Fruit fly (Drosophila melanogaster) whole organism, embryonic: ENCODE measurements around the gene CG43759.

Source experiments
- Adf1 ChIP-seq: fragments of 200-800 bp; sonication (Bioruptor generic); IDR thresholded peaks from 2 replicates; pipeline ENCODE4 v1.3.6; 2022; ENCODE audit warnings: missing biosample characterization, missing genetic modification characterization
- BtbVII ChIP-seq: fragments of 200-800 bp; sonication (Bioruptor generic); optimal IDR thresholded peaks from 3 replicates; lab custom pipeline; 2017; ENCODE audit warnings: missing biosample characterization, mild to moderate bottlenecking, missing genetic modification characterization
- CG10979 ChIP-seq: fragments of 200-800 bp; sonication (Bioruptor generic); optimal IDR thresholded peaks from 2 replicates; lab custom pipeline; 2018; ENCODE audit warnings: missing biosample characterization, mild to moderate bottlenecking, missing genetic modification characterization, moderate library complexity
- CG12219 ChIP-seq: fragments of 200-800 bp; sonication (Bioruptor generic); optimal IDR thresholded peaks from 3 replicates; lab custom pipeline; 2018; ENCODE audit warnings: missing biosample characterization, mild to moderate bottlenecking, missing genetic modification characterization
- CG13424 ChIP-seq: fragments of 200-800 bp; sonication (Bioruptor generic); optimal IDR thresholded peaks from 2 replicates; lab custom pipeline; 2019; ENCODE audit warnings: missing biosample characterization, mild to moderate bottlenecking, missing genetic modification characterization, moderate library complexity
- CG13775 ChIP-seq: fragments of 200-800 bp; sonication (Bioruptor generic); optimal IDR thresholded peaks from 3 replicates; lab custom pipeline; 2017; ENCODE audit warnings: missing biosample characterization, mild to moderate bottlenecking, missing genetic modification characterization
- CG14441 ChIP-seq: fragments of 200-800 bp; sonication (Bioruptor generic); IDR thresholded peaks from 2 replicates; pipeline ENCODE4 v1.3.6; 2022; ENCODE audit warnings: missing biosample characterization, missing genetic modification characterization
- CG14710 ChIP-seq: fragments of 200-800 bp; sonication (Bioruptor generic); optimal IDR thresholded peaks from 3 replicates; lab custom pipeline; 2019; ENCODE audit warnings: missing biosample characterization, mild to moderate bottlenecking, missing genetic modification characterization, moderate library complexity
- CG17328 ChIP-seq: fragments of 200-800 bp; sonication (Bioruptor generic); IDR thresholded peaks from 2 replicates; pipeline ENCODE4 v1.3.6; 2022; ENCODE audit warnings: missing biosample characterization, missing genetic modification characterization
- CG18262 ChIP-seq: fragments of 200-800 bp; optimal IDR thresholded peaks from 3 replicates; lab custom pipeline; 2019; ENCODE audit warnings: missing biosample characterization, mild to moderate bottlenecking, missing genetic modification characterization, moderate library complexity
- CG2712 ChIP-seq: fragments of 200-800 bp; optimal IDR thresholded peaks from 3 replicates; lab custom pipeline; 2019; ENCODE audit warnings: missing biosample characterization, mild to moderate bottlenecking, missing genetic modification characterization, moderate library complexity
- CG5953 ChIP-seq: fragments of 200-800 bp; sonication (Bioruptor generic); IDR thresholded peaks from 2 replicates; pipeline ENCODE4 v1.3.6; 2022; ENCODE audit warnings: missing biosample characterization, missing genetic modification characterization
- CG6254 ChIP-seq: fragments of 200-800 bp; sonication (Bioruptor generic); optimal IDR thresholded peaks from 3 replicates; lab custom pipeline; 2017; ENCODE audit warnings: mild to moderate bottlenecking, missing biosample characterization, missing genetic modification reagents, missing genetic modification characterization
- CG6791 ChIP-seq: fragments of 200-800 bp; sonication (Bioruptor generic); IDR thresholded peaks from 3 replicates; pipeline ENCODE4 v1.3.6; 2022; ENCODE audit warnings: missing biosample characterization, missing genetic modification characterization; ENCODE audit not compliant: partially characterized antibody
- CG7786 ChIP-seq: fragments of 200-800 bp; sonication (Bioruptor generic); optimal IDR thresholded peaks from 2 replicates; lab custom pipeline; 2016; ENCODE audit warnings: missing biosample characterization, missing genetic modification characterization
- D ChIP-seq, 2 experiments: fragments of 200-800 bp in 1 of 2; fragments of >200 bp in 1 of 2; sonication (Bioruptor generic) in 1 of 2; optimal IDR thresholded peaks; 2 replicates in 1 of 2; 3 replicates in 1 of 2; lab custom pipeline; 2017; ENCODE audit warnings: mild to moderate bottlenecking in 1 of 2, missing biosample characterization in 1 of 2, missing genetic modification characterization in 1 of 2, missing genetic modification reagents in 1 of 2
- D19A ChIP-seq: fragments of 200-800 bp; optimal IDR thresholded peaks from 3 replicates; lab custom pipeline; 2019; ENCODE audit warnings: missing biosample characterization, mild to moderate bottlenecking, missing genetic modification characterization, moderate library complexity
- Dbx ChIP-seq: fragments of 200-800 bp; sonication (Bioruptor generic); IDR thresholded peaks from 3 replicates; pipeline ENCODE4 v1.3.6; 2022; ENCODE audit warnings: missing biosample characterization, missing genetic modification characterization
- GATAe ChIP-seq: fragments of 200-800 bp; sonication (Bioruptor generic); conservative IDR thresholded peaks from 2 replicates; pipeline ENCODE4 v1.3.6; 2022; ENCODE audit warnings: missing biosample characterization, missing genetic modification characterization
- Gsc ChIP-seq: fragments of 200-800 bp; sonication (Bioruptor generic); IDR thresholded peaks from 2 replicates; pipeline ENCODE4 v1.3.6; 2022; ENCODE audit warnings: missing biosample characterization, missing genetic modification characterization
- HmgD ChIP-seq: fragments of 200-800 bp; sonication (Bioruptor generic); optimal IDR thresholded peaks from 3 replicates; lab custom pipeline; 2016; ENCODE audit warnings: missing biosample characterization, missing genetic modification characterization
- Max ChIP-seq: fragments of 200-800 bp; sonication (Bioruptor generic); optimal IDR thresholded peaks from 2 replicates; lab custom pipeline; 2016; ENCODE audit warnings: missing biosample characterization, mild to moderate bottlenecking, missing genetic modification characterization
- Med ChIP-seq: fragments of 200-800 bp; sonication (Bioruptor generic); peaks from one replicate; lab custom pipeline; 2016; ENCODE audit warnings: missing biosample characterization, missing genetic modification characterization, mild to moderate bottlenecking, inconsistent platforms, moderate library complexity
- Rx ChIP-seq: fragments of 200-800 bp; sonication (Bioruptor generic); IDR thresholded peaks from 2 replicates; pipeline ENCODE4 v1.3.6; 2022; ENCODE audit warnings: missing biosample characterization, missing genetic modification characterization
- Ssrp ChIP-seq: fragments of 200-800 bp; sonication (Bioruptor generic); optimal IDR thresholded peaks from 2 replicates; lab custom pipeline; 2018; ENCODE audit warnings: missing biosample characterization, mild to moderate bottlenecking, missing genetic modification characterization, moderate library complexity
- Trl ChIP-seq, 3 experiments: fragments of >200 bp in 2 of 3; fragments of 200-800 bp in 1 of 3; sonication (Bioruptor generic) in 1 of 3; optimal IDR thresholded peaks; 2 replicates in 1 of 3; 3 replicates in 2 of 3; lab custom pipeline; 2016 to 2017; ENCODE audit warnings: missing biosample characterization in 1 of 3, missing genetic modification characterization in 1 of 3
- Usf ChIP-seq: fragments of 200-800 bp; sonication (Bioruptor generic); optimal IDR thresholded peaks from 2 replicates; lab custom pipeline; 2017; ENCODE audit warnings: missing genotype, missing biosample characterization, missing genetic modification characterization
- ase ChIP-seq: fragments of 200-800 bp; sonication (Bioruptor generic); IDR thresholded peaks from 3 replicates; pipeline ENCODE4 v1.3.6; 2022; ENCODE audit warnings: missing biosample characterization, missing genetic modification characterization
- az2 ChIP-seq: fragments of 200-800 bp; sonication (Bioruptor generic); optimal IDR thresholded peaks from 3 replicates; lab custom pipeline; 2016; ENCODE audit warnings: missing biosample characterization, missing genetic modification characterization
- chn ChIP-seq: fragments of 200-800 bp; sonication (Bioruptor generic); optimal IDR thresholded peaks from 2 replicates; lab custom pipeline; 2016; ENCODE audit warnings: missing biosample characterization, missing genetic modification characterization
- danr ChIP-seq: fragments of 200-800 bp; sonication (Bioruptor generic); IDR thresholded peaks from 2 replicates; pipeline ENCODE4 v1.3.6; 2022; ENCODE audit warnings: missing biosample characterization, missing genetic modification characterization
- esg ChIP-seq: fragments of 200-800 bp; sonication (Bioruptor generic); conservative IDR thresholded peaks from 2 replicates; pipeline ENCODE4 v1.3.6; 2022; ENCODE audit warnings: missing biosample characterization, missing genetic modification characterization
- ftz-f1 ChIP-seq: fragments of 200-800 bp; sonication (Bioruptor generic); optimal IDR thresholded peaks from 2 replicates; lab custom pipeline; 2016; ENCODE audit warnings: missing biosample characterization, missing genetic modification characterization
- gem ChIP-seq: fragments of 200-800 bp; sonication (Bioruptor generic); optimal IDR thresholded peaks from 2 replicates; lab custom pipeline; 2019; ENCODE audit warnings: missing biosample characterization, mild to moderate bottlenecking, missing genetic modification characterization, moderate library complexity
- nmo ChIP-seq: fragments of 200-800 bp; sonication (Bioruptor generic); optimal IDR thresholded peaks from 2 replicates; lab custom pipeline; 2018; ENCODE audit warnings: missing biosample characterization, mild to moderate bottlenecking, missing genetic modification characterization, moderate library complexity
- row ChIP-seq: fragments of 200-800 bp; sonication (Bioruptor generic); IDR thresholded peaks from 3 replicates; pipeline ENCODE4 v1.3.6; 2022; ENCODE audit warnings: missing biosample characterization, missing genetic modification characterization
- trh ChIP-seq: fragments of 200-800 bp; sonication (Bioruptor generic); optimal IDR thresholded peaks from 2 replicates; lab custom pipeline; 2016; ENCODE audit warnings: missing biosample characterization, missing genetic modification characterization
- tup ChIP-seq: fragments of 200-800 bp; sonication (Bioruptor generic); optimal IDR thresholded peaks from 2 replicates; lab custom pipeline; 2016; ENCODE audit warnings: missing biosample characterization, mild to moderate bottlenecking, missing genetic modification characterization, moderate library complexity
- twi ChIP-seq: fragments of 200-800 bp; optimal IDR thresholded peaks from 2 replicates; lab custom pipeline; 2019; ENCODE audit warnings: missing biosample characterization, mild to moderate bottlenecking, missing genetic modification characterization, moderate library complexity
- zf30C ChIP-seq: fragments of 200-800 bp; sonication (Bioruptor generic); optimal IDR thresholded peaks from 3 replicates; lab custom pipeline; 2018; ENCODE audit warnings: missing biosample characterization, mild to moderate bottlenecking, missing genetic modification characterization

Gene CG43759

dm6 chrX:18910827-18911226, 19.3 kb upstream of the CG43759 start (continued):
- TF ChIP-seq CG12219 (GFP tag; lab: Kevin White, UChicago) (peak; percentile 26), CG18262 (tag; lab: Kevin White, UChicago) (peak; percentile 66), trh (no peak), Usf (GFP tag; lab: Kevin White, UChicago) (no peak), Med (GFP tag; lab: Kevin White, UChicago) (peak; percentile 48), danr (GFP tag; lab: Robert Waterston, UW) (no peak), CG10979 (tag; lab: Kevin White, UChicago) (peak; percentile 66), ftz-f1 (GFP tag; lab: Kevin White, UChicago) (no peak), CG13424 (tag; lab: Kevin White, UChicago) (peak; percentile 4), D19A (tag; lab: Kevin White, UChicago) (peak; percentile 96), Ssrp (peak; percentile 20), tup (no peak), CG14441 (GFP tag; lab: Robert Waterston, UW) (no peak), chn (peak; percentile 37), CG2712 (tag; lab: Kevin White, UChicago) (peak; percentile 59), zf30C (no peak), gem (tag; lab: Kevin White, UChicago) (peak; percentile 56), row (GFP tag; lab: Robert Waterston, UW) (peak; percentile 25; the same call in 1 of the 3 replicates), CG13775 (GFP tag; lab: Kevin White, UChicago) (peak; percentile 5), BtbVII (GFP tag; lab: Kevin White, UChicago) (no peak), Trl (optimal IDR thresholded peaks at IDR 0.05; lab: Kevin White, UChicago) (no peak), Trl (GFP tag; optimal IDR thresholded peaks at IDR 0.05; lab: Kevin White, UChicago) (peak; percentile 9), nmo (peak; percentile 67)

- TF ChIP-seq CG7786 (no peak), ase (GFP tag; lab: Robert Waterston, UW) (no peak), D (optimal IDR thresholded peaks at IDR 0.05; lab: Kevin White, UChicago) (no peak), D (GFP tag; optimal IDR thresholded peaks at IDR 0.05; lab: Kevin White, UChicago) (no peak), Adf1 (GFP tag; lab: Robert Waterston, UW) (no peak), CG14710 (tag; lab: Kevin White, UChicago) (no peak), CG17328 (GFP tag; lab: Robert Waterston, UW) (no peak), Max (GFP tag; lab: Kevin White, UChicago) (no peak), nmo (no peak), Rx (GFP tag; lab: Robert Waterston, UW) (no peak), CG5953 (GFP tag; lab: Robert Waterston, UW) (no peak), CG6791 (GFP tag; lab: Robert Waterston, UW) (no peak), CG6254 (GFP tag; lab: Kevin White, UChicago) (no peak), HmgD (GFP tag; lab: Kevin White, UChicago) (no peak), az2 (GFP tag; lab: Kevin White, UChicago) (no peak), GATAe (GFP tag; lab: Robert Waterston, UW) (no peak), twi (no peak), Gsc (GFP tag; lab: Robert Waterston, UW) (no peak), esg (no peak), Dbx (no peak)
These were observed 16.8 kb upstream of the CG43759 start for dm6 chrX:18913359-18913758.
